Worm (Caenorhabditis elegans): ENCODE results near the gene lido-7.

DNA sequence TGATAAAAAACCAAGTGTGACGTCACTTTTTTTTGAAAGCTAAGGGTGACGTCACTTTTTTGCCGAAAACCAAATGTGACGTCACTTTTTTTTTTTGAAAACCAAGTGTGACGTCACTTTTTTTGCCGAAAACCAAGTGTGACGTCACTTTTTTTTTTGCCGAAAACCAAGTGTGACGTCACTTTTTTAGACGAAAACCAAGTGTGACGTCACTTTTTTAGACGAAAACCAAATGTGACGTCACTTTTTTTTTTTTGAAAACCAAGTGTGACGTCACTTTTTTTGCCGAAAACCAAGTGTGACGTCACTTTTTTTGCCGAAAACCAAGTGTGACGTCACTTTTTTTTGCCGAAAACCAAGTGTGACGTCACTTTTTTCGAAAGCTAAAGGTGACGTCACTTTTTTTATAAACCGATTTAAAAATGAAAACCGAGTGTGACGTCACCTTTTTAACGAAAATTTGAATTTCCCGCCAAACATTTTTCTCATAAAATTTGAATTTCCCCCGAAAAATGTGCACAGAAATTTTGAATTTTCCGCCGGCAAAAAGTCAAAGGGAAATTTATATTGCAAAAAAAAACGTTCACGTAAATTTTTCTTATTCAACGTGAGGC, 9.8 kb downstream of the lido-7 start:
- TF ChIP-seq nhr-23 (tag; optimal IDR thresholded peaks at IDR 0.05) = no peak
- TF ChIP-seq aly-2 (tag; optimal IDR thresholded peaks at IDR 0.05) = no peak
- TF ChIP-seq fos-1 (tag; optimal IDR thresholded peaks at IDR 0.05) = no peak

Measured in whole organism, L2 larva.